Fruit fly (Drosophila melanogaster) whole organism, embryonic: ENCODE results near the gene path.

Experiments
- Bdp1 ChIP-seq: fragments of 200-800 bp; sonication (Bioruptor generic); optimal IDR thresholded peaks from 3 replicates; lab custom pipeline; 2016; ENCODE audit warnings: missing biosample characterization, missing genetic modification characterization
- CG10209 ChIP-seq: fragments of 200-800 bp; sonication (Bioruptor generic); optimal IDR thresholded peaks from 3 replicates; lab custom pipeline; 2017; ENCODE audit warnings: missing biosample characterization, mild to moderate bottlenecking, missing genetic modification characterization, missing genetic modification reagents
- CG10366 ChIP-seq: fragments of 200-800 bp; sonication (Bioruptor generic); IDR thresholded peaks from 2 replicates; pipeline ENCODE4 v1.3.6; 2022; ENCODE audit warnings: missing biosample characterization, missing genetic modification characterization
- CG10431 ChIP-seq: fragments of 200-800 bp; sonication (Bioruptor generic); optimal IDR thresholded peaks from 3 replicates; lab custom pipeline; 2018; ENCODE audit warnings: missing biosample characterization, mild to moderate bottlenecking, missing genetic modification characterization
- CG12071 ChIP-seq: fragments of 200-800 bp; sonication (Bioruptor generic); optimal IDR thresholded peaks from 3 replicates; lab custom pipeline; 2018; ENCODE audit warnings: missing biosample characterization, mild to moderate bottlenecking, missing genetic modification characterization
- CG13424 ChIP-seq: fragments of 200-800 bp; sonication (Bioruptor generic); optimal IDR thresholded peaks from 2 replicates; lab custom pipeline; 2019; ENCODE audit warnings: missing biosample characterization, mild to moderate bottlenecking, missing genetic modification characterization, moderate library complexity
- CG14710 ChIP-seq: fragments of 200-800 bp; sonication (Bioruptor generic); optimal IDR thresholded peaks from 3 replicates; lab custom pipeline; 2019; ENCODE audit warnings: missing biosample characterization, mild to moderate bottlenecking, missing genetic modification characterization, moderate library complexity
- CG15514 ChIP-seq: fragments of 200-800 bp; sonication (Bioruptor generic); optimal IDR thresholded peaks from 3 replicates; lab custom pipeline; 2017; ENCODE audit warnings: missing biosample characterization, missing genetic modification characterization, mild to moderate bottlenecking, moderate library complexity, missing genetic modification reagents
- CG16815 ChIP-seq: fragments of 200-800 bp; sonication (Bioruptor generic); optimal IDR thresholded peaks from 3 replicates; lab custom pipeline; 2017; ENCODE audit warnings: missing biosample characterization, mild to moderate bottlenecking, missing genetic modification characterization
- CG17186 ChIP-seq: fragments of 200-800 bp; sonication (Bioruptor generic); optimal IDR thresholded peaks from 3 replicates; lab custom pipeline; 2017; ENCODE audit warnings: missing biosample characterization, missing genetic modification reagents, missing genetic modification characterization
- CG18011 ChIP-seq: fragments of 200-800 bp; sonication (Bioruptor generic); optimal IDR thresholded peaks from 2 replicates; lab custom pipeline; 2017; ENCODE audit warnings: missing biosample characterization, missing genetic modification characterization, mild to moderate bottlenecking, moderate library complexity, missing genotype
- CG2875 ChIP-seq: fragments of 200-800 bp; sonication (Bioruptor generic); optimal IDR thresholded peaks from 2 replicates; lab custom pipeline; 2017; ENCODE audit warnings: missing biosample characterization, mild to moderate bottlenecking, missing genetic modification characterization, missing genetic modification reagents
- CG31388 ChIP-seq: fragments of 200-800 bp; sonication (Bioruptor generic); optimal IDR thresholded peaks from 2 replicates; lab custom pipeline; 2016; ENCODE audit warnings: missing biosample characterization, missing genetic modification characterization
- CG32772 ChIP-seq: fragments of 200-800 bp; sonication (Bioruptor generic); IDR thresholded peaks from 2 replicates; pipeline ENCODE4 v1.3.6; 2022; ENCODE audit warnings: missing biosample characterization, missing genetic modification characterization
- CG34224 ChIP-seq: fragments of 200-800 bp; sonication (Bioruptor generic); IDR thresholded peaks from 3 replicates; pipeline ENCODE4 v1.3.6; 2022; ENCODE audit warnings: missing biosample characterization, missing genetic modification characterization; ENCODE audit not compliant: partially characterized antibody
- CG3838 ChIP-seq: fragments of 200-800 bp; sonication (Bioruptor generic); optimal IDR thresholded peaks from 3 replicates; lab custom pipeline; 2016; ENCODE audit warnings: missing biosample characterization, missing genetic modification characterization
- CG4360 ChIP-seq: fragments of 200-800 bp; sonication (Bioruptor generic); IDR thresholded peaks from 2 replicates; pipeline ENCODE4 v1.3.6; 2022; ENCODE audit warnings: missing biosample characterization, missing genetic modification characterization
- CG4707 ChIP-seq: fragments of 200-800 bp; sonication (Bioruptor generic); optimal IDR thresholded peaks from 2 replicates; lab custom pipeline; 2018; ENCODE audit warnings: missing biosample characterization, mild to moderate bottlenecking, missing genetic modification characterization, moderate library complexity
- CG5245 ChIP-seq: fragments of 200-800 bp; sonication (Bioruptor generic); optimal IDR thresholded peaks from 3 replicates; lab custom pipeline; 2016; ENCODE audit warnings: missing biosample characterization, missing genetic modification characterization
- CG6175 ChIP-seq: fragments of 200-800 bp; sonication (Bioruptor generic); IDR thresholded peaks from 3 replicates; pipeline ENCODE4 v1.3.6; 2022; ENCODE audit warnings: missing biosample characterization, missing genetic modification characterization
- CG6813 ChIP-seq: fragments of 200-800 bp; sonication (Bioruptor generic); optimal IDR thresholded peaks from 2 replicates; lab custom pipeline; 2017; ENCODE audit warnings: missing biosample characterization, missing genetic modification characterization, mild to moderate bottlenecking, moderate library complexity, missing genetic modification reagents
- CG7839 ChIP-seq: fragments of 200-800 bp; sonication (Bioruptor generic); optimal IDR thresholded peaks from 3 replicates; lab custom pipeline; 2018; ENCODE audit warnings: missing biosample characterization, mild to moderate bottlenecking, missing genetic modification characterization, moderate library complexity
- CG8290 ChIP-seq, 3 experiments: fragments of 200-800 bp; sonication (Bioruptor generic); optimal IDR thresholded peaks; 2 replicates each; lab custom pipeline; 2016 to 2019; ENCODE audit warnings: missing biosample characterization in 3 of 3, missing genetic modification characterization in 3 of 3, mild to moderate bottlenecking in 2 of 3, moderate library complexity in 1 of 3
- CG8478 ChIP-seq: fragments of >200 bp; optimal IDR thresholded peaks from 2 replicates; lab custom pipeline; 2018
- Chrac-16 ChIP-seq: fragments of 200-800 bp; sonication (Bioruptor generic); optimal IDR thresholded peaks from 3 replicates; lab custom pipeline; 2016; ENCODE audit warnings: missing biosample characterization, missing genetic modification characterization
- Dll ChIP-seq: fragments of 200-800 bp; sonication (Bioruptor generic); IDR thresholded peaks from 4 replicates; pipeline ENCODE4 v1.3.6; 2022; ENCODE audit warnings: missing biosample characterization, missing genetic modification characterization; ENCODE audit not compliant: partially characterized antibody
- E2f2 ChIP-seq: fragments of 200-800 bp; sonication (Bioruptor generic); IDR thresholded peaks from 2 replicates; pipeline ENCODE4 v1.3.6; 2022; ENCODE audit warnings: missing biosample characterization, missing genetic modification characterization
- Hmx ChIP-seq: fragments of 200-800 bp; sonication (Bioruptor generic); optimal IDR thresholded peaks from 2 replicates; lab custom pipeline; 2016; ENCODE audit warnings: missing biosample characterization, missing genetic modification characterization
- Mrtf ChIP-seq: fragments of 200-800 bp; sonication (Bioruptor generic); IDR thresholded peaks from 3 replicates; pipeline ENCODE4 v1.3.6; 2022; ENCODE audit warnings: missing biosample characterization, missing genetic modification characterization
- Myb ChIP-seq: fragments of 200-800 bp; sonication (Bioruptor generic); optimal IDR thresholded peaks from 2 replicates; lab custom pipeline; 2016; ENCODE audit warnings: missing biosample characterization, missing genetic modification characterization
- NC2β ChIP-seq: fragments of 200-800 bp; sonication (Bioruptor generic); optimal IDR thresholded peaks from 2 replicates; lab custom pipeline; 2016; ENCODE audit warnings: missing biosample characterization, missing genetic modification characterization
- Scr ChIP-seq: fragments of 200-800 bp; sonication (Bioruptor generic); IDR thresholded peaks from 2 replicates; pipeline ENCODE4 v1.3.6; 2022; ENCODE audit warnings: missing biosample characterization, missing genetic modification characterization; ENCODE audit not compliant: partially characterized antibody
- Xrp1 ChIP-seq: fragments of 200-800 bp; sonication (Bioruptor generic); IDR thresholded peaks from 2 replicates; pipeline ENCODE4 v1.3.6; 2022; ENCODE audit warnings: missing biosample characterization, missing genetic modification characterization
- amos ChIP-seq: fragments of 200-800 bp; sonication (Bioruptor generic); IDR thresholded peaks from 2 replicates; pipeline ENCODE4 v1.3.6; 2022; ENCODE audit warnings: missing biosample characterization, missing genetic modification characterization; ENCODE audit not compliant: partially characterized antibody
- ase ChIP-seq: fragments of 200-800 bp; sonication (Bioruptor generic); IDR thresholded peaks from 3 replicates; pipeline ENCODE4 v1.3.6; 2022; ENCODE audit warnings: missing biosample characterization, missing genetic modification characterization
- bigmax ChIP-seq: fragments of 200-800 bp; sonication (Bioruptor generic); optimal IDR thresholded peaks from 2 replicates; lab custom pipeline; 2018; ENCODE audit warnings: missing biosample characterization, mild to moderate bottlenecking, missing genetic modification characterization
- chinmo ChIP-seq: fragments of 200-800 bp; sonication (Bioruptor generic); IDR thresholded peaks from 4 replicates; pipeline ENCODE4 v1.3.6; 2022; ENCODE audit warnings: missing biosample characterization, missing genetic modification characterization; ENCODE audit not compliant: partially characterized antibody
- dati ChIP-seq: fragments of 200-800 bp; sonication (Bioruptor generic); IDR thresholded peaks from 2 replicates; pipeline ENCODE4 v1.3.6; 2022; ENCODE audit warnings: missing biosample characterization, missing genetic modification characterization
- en ChIP-seq: fragments of 200-800 bp; sonication (Bioruptor generic); optimal IDR thresholded peaks from 2 replicates; lab custom pipeline; 2016; ENCODE audit warnings: missing biosample characterization, missing genetic modification characterization
- ind ChIP-seq: fragments of 200-800 bp; sonication (Bioruptor generic); optimal IDR thresholded peaks from 3 replicates; lab custom pipeline; 2016; ENCODE audit warnings: missing biosample characterization, missing genetic modification characterization
- lmd ChIP-seq: fragments of 200-800 bp; sonication (Bioruptor generic); IDR thresholded peaks from 2 replicates; pipeline ENCODE4 v1.3.6; 2022; ENCODE audit warnings: missing biosample characterization, missing genetic modification characterization
- luna ChIP-seq: fragments of 200-800 bp; sonication (Bioruptor generic); optimal IDR thresholded peaks from 2 replicates; lab custom pipeline; 2016; ENCODE audit warnings: missing biosample characterization, missing genetic modification characterization
- pzg ChIP-seq: fragments of 200-800 bp; sonication (Bioruptor generic); optimal IDR thresholded peaks from 3 replicates; lab custom pipeline; 2018; ENCODE audit warnings: missing biosample characterization, mild to moderate bottlenecking, missing genetic modification characterization, moderate library complexity
- ranshi ChIP-seq: fragments of 200-800 bp; sonication (Bioruptor generic); IDR thresholded peaks from 2 replicates; pipeline ENCODE4 v1.3.6; 2022; ENCODE audit warnings: missing biosample characterization, missing genetic modification characterization
- repo ChIP-seq: fragments of 200-800 bp; sonication (Bioruptor generic); optimal IDR thresholded peaks from 2 replicates; lab custom pipeline; 2016; ENCODE audit warnings: missing biosample characterization, missing genetic modification characterization
- sens ChIP-seq: fragments of 200-800 bp; sonication (Bioruptor generic); peaks from one replicate; lab custom pipeline; 2016; ENCODE audit warnings: missing biosample characterization, missing genetic modification characterization
- tgo ChIP-seq: fragments of 200-800 bp; sonication (Bioruptor generic); IDR thresholded peaks from 3 replicates; pipeline ENCODE4 v1.3.6; 2022; ENCODE audit warnings: missing biosample characterization, missing genetic modification characterization
- tin ChIP-seq: fragments of 200-800 bp; sonication (Bioruptor generic); optimal IDR thresholded peaks from 3 replicates; lab custom pipeline; 2016; ENCODE audit warnings: missing biosample characterization, missing genetic modification characterization
- tio ChIP-seq: fragments of 200-800 bp; sonication (Bioruptor generic); optimal IDR thresholded peaks from 2 replicates; lab custom pipeline; 2017; ENCODE audit warnings: missing biosample characterization, missing genetic modification characterization, inconsistent platforms
- toy ChIP-seq: fragments of 200-800 bp; sonication (Bioruptor generic); IDR thresholded peaks from 2 replicates; pipeline ENCODE4 v1.3.6; 2022; ENCODE audit warnings: missing biosample characterization, missing genetic modification characterization

path gene

dm6 chr3L:9462247-9462769 lies 42.8 kb downstream of the path start (continued):
- peak; percentile 69 for TF ChIP-seq Hmx (GFP tag; lab: Kevin White, UChicago)
- TF ChIP-seq CG12071 (GFP tag; lab: Kevin White, UChicago): peak; percentile 84
- no peak for TF ChIP-seq bigmax (GFP tag; lab: Kevin White, UChicago)
- peak; percentile 86 for TF ChIP-seq tin
- TF ChIP-seq Myb (GFP tag; lab: Kevin White, UChicago): peak; percentile 4
- TF ChIP-seq CG8290 (GFP tag; optimal IDR thresholded peaks at IDR 0.05; lab: Kevin White, UChicago): peak; percentile 75
- peak; percentile 54 to 77 for TF ChIP-seq CG8290 (tag; optimal IDR thresholded peaks at IDR 0.05; lab: Kevin White, UChicago)
- TF ChIP-seq ase: no peak
- TF ChIP-seq CG16815 (GFP tag; lab: Kevin White, UChicago): peak; percentile 70
- TF ChIP-seq chinmo (GFP tag; lab: Robert Waterston, UW): no peak
- TF ChIP-seq Scr (GFP tag; lab: Robert Waterston, UW): peak; percentile 14
- TF ChIP-seq CG32772 (GFP tag; lab: Robert Waterston, UW): peak; percentile 40; the same call in 1 of the 2 replicates
- peak; percentile 71 for TF ChIP-seq Bdp1 (GFP tag; lab: Kevin White, UChicago)
- TF ChIP-seq CG2875: peak; percentile 89
- peak; percentile 88 for TF ChIP-seq CG10209 (GFP tag; lab: Kevin White, UChicago)
- TF ChIP-seq lmd (GFP tag; lab: Robert Waterston, UW): peak; percentile 72
- TF ChIP-seq CG3838 (GFP tag; lab: Kevin White, UChicago): peak; percentile 24
- TF ChIP-seq CG6813 (GFP tag; lab: Kevin White, UChicago): peak; percentile 92
- TF ChIP-seq pzg (GFP tag; lab: Kevin White, UChicago): no peak
- peak; percentile 91 for TF ChIP-seq CG7839 (tag; lab: Kevin White, UChicago)
- TF ChIP-seq Chrac-16 (GFP tag; lab: Kevin White, UChicago): peak; percentile 65
- peak; percentile 65; the same call in 1 of the 3 replicates for TF ChIP-seq Mrtf (GFP tag; lab: Robert Waterston, UW)
- TF ChIP-seq CG4707: peak; percentile 47
- no peak for TF ChIP-seq CG34224 (GFP tag; lab: Robert Waterston, UW)
- TF ChIP-seq CG10366 (GFP tag; lab: Robert Waterston, UW): peak; percentile 63
- peak; percentile 63 for TF ChIP-seq CG17186 (GFP tag; lab: Kevin White, UChicago)
- TF ChIP-seq E2f2 (GFP tag; lab: Robert Waterston, UW): peak; percentile 57; the same call in 1 of the 2 replicates
- peak; percentile 81 for TF ChIP-seq CG4360 (GFP tag; lab: Robert Waterston, UW)
- TF ChIP-seq Xrp1 (GFP tag; lab: Robert Waterston, UW): peak; percentile 89
- TF ChIP-seq en (GFP tag; lab: Kevin White, UChicago): peak; percentile 71
- peak; percentile 72 for TF ChIP-seq tgo (GFP tag; lab: Robert Waterston, UW)
- TF ChIP-seq CG10431 (GFP tag; lab: Kevin White, UChicago): peak; percentile 79
- peak; percentile 32; the same call in 1 of the 4 replicates for TF ChIP-seq Dll
- TF ChIP-seq sens (GFP tag; lab: Kevin White, UChicago): peak; percentile 98
- peak; percentile 34 for TF ChIP-seq repo
- TF ChIP-seq CG6175 (GFP tag; lab: Robert Waterston, UW): no peak
- TF ChIP-seq toy: no peak
- TF ChIP-seq CG14710 (tag; lab: Kevin White, UChicago): peak; percentile 93
- peak; percentile 93 for TF ChIP-seq CG13424 (tag; lab: Kevin White, UChicago)
- TF ChIP-seq CG31388 (GFP tag; lab: Kevin White, UChicago): no peak
- peak; percentile 72 for TF ChIP-seq tio
- peak; percentile 60 for TF ChIP-seq CG15514
- TF ChIP-seq CG5245 (GFP tag; lab: Kevin White, UChicago): peak; percentile 48
- no peak for TF ChIP-seq amos (GFP tag; lab: Robert Waterston, UW)
- peak; percentile 67 for TF ChIP-seq NC2β
- TF ChIP-seq CG8478: no peak
- TF ChIP-seq dati (GFP tag; lab: Robert Waterston, UW): no peak; the same call in 1 of the 2 replicates
- peak; percentile 36 for TF ChIP-seq luna
- 0 out of 2 replicates have a peak, but pooled peaks have one; percentile 64 for TF ChIP-seq ranshi (GFP tag; lab: Robert Waterston, UW)
- peak; percentile 65 for TF ChIP-seq ind
- TF ChIP-seq CG18011: peak; percentile 52
